Worm (Caenorhabditis elegans) whole organism, L2 larva: ENCODE data around the gene W07E6.5.
A peak's percentile ranks its signal among the peaks of the same experiment; 100 is the strongest.

Source experiments
- C34F6.9 ChIP-seq: fragments of 150-350 bp; optimal IDR thresholded peaks from 2 replicates; lab custom pipeline; 2014; ENCODE audit warnings: missing biosample characterization, missing genetic modification characterization
- F13H6.1 ChIP-seq: sonication (generic microtip); optimal IDR thresholded peaks from 2 replicates; lab custom pipeline; 2016; ENCODE audit warnings: missing genetic modification characterization, missing compliant biosample characterization
- R02D3.7 ChIP-seq: fragments of 150-350 bp; optimal IDR thresholded peaks from 2 replicates; lab custom pipeline; 2014; ENCODE audit warnings: missing biosample characterization, missing genetic modification characterization
- Y55F3AM.14 ChIP-seq: fragments of 200-800 bp; sonication (Bioruptor generic); optimal IDR thresholded peaks from 2 replicates; lab custom pipeline; 2018; ENCODE audit warnings: mild to moderate bottlenecking, missing genetic modification characterization, missing compliant biosample characterization
- aly-2 ChIP-seq: fragments of 150-350 bp; optimal IDR thresholded peaks from 2 replicates; lab custom pipeline; 2014; ENCODE audit warnings: missing biosample characterization, missing genetic modification characterization
- ama-1 ChIP-seq: fragments of 150-350 bp; optimal IDR thresholded peaks from 2 replicates; lab custom pipeline; 2018; ENCODE audit warnings: inconsistent platforms
- blmp-1 ChIP-seq: sonication (generic microtip); optimal IDR thresholded peaks from 2 replicates; lab custom pipeline; 2017; ENCODE audit warnings: missing genetic modification characterization, mild to moderate bottlenecking, missing compliant biosample characterization, antibody characterized with exemption, moderate library complexity; ENCODE audit not compliant: insufficient read depth
- ceh-16 ChIP-seq: fragments of 150-350 bp; optimal IDR thresholded peaks from 2 replicates; lab custom pipeline; 2014; ENCODE audit warnings: missing biosample characterization, missing genetic modification characterization
- ceh-82 ChIP-seq: fragments of 150-350 bp; optimal IDR thresholded peaks from 2 replicates; lab custom pipeline; 2014; ENCODE audit warnings: missing biosample characterization, missing genetic modification characterization
- crh-2 ChIP-seq: sonication (generic microtip); optimal IDR thresholded peaks from 2 replicates; lab custom pipeline; 2017; ENCODE audit warnings: missing biosample characterization, missing genetic modification characterization
- dmd-4 ChIP-seq: sonication (generic microtip); optimal IDR thresholded peaks from 2 replicates; lab custom pipeline; 2017; ENCODE audit warnings: missing biosample characterization, missing genetic modification characterization
- egl-27 ChIP-seq: sonication (generic microtip); optimal IDR thresholded peaks from 3 replicates; lab custom pipeline; 2017; ENCODE audit warnings: missing biosample characterization, missing genetic modification reagents, missing genetic modification characterization
- elt-1 ChIP-seq: fragments of 150-350 bp; optimal IDR thresholded peaks from 2 replicates; lab custom pipeline; 2014; ENCODE audit warnings: missing biosample characterization, missing genetic modification characterization
- elt-3 ChIP-seq: sonication (generic microtip); optimal IDR thresholded peaks from 2 replicates; lab custom pipeline; 2017; ENCODE audit warnings: missing biosample characterization, missing genetic modification characterization
- fos-1 ChIP-seq: fragments of 150-350 bp; optimal IDR thresholded peaks from 2 replicates; lab custom pipeline; 2014; ENCODE audit warnings: missing biosample characterization, missing genetic modification characterization
- gmeb-1 ChIP-seq: fragments of 150-350 bp; optimal IDR thresholded peaks from 2 replicates; lab custom pipeline; 2014; ENCODE audit warnings: missing biosample characterization, missing genetic modification characterization
- lin-11 ChIP-seq: fragments of 150-350 bp; sonication (generic microtip); optimal IDR thresholded peaks from 2 replicates; lab custom pipeline; 2014; ENCODE audit warnings: missing biosample characterization, missing genetic modification characterization, inconsistent platforms, mixed read lengths
- lin-13 ChIP-seq: fragments of 150-350 bp; optimal IDR thresholded peaks from 2 replicates; lab custom pipeline; 2014; ENCODE audit warnings: missing biosample characterization, missing genetic modification reagents, missing genetic modification characterization
- lsy-2 ChIP-seq, 2 experiments: fragments of 150-350 bp in 1 of 2; sonication (generic microtip) in 1 of 2; optimal IDR thresholded peaks; 2 replicates each; lab custom pipeline; 2014 to 2017; ENCODE audit warnings: missing biosample characterization in 2 of 2, missing genetic modification characterization in 2 of 2
- mab-5 ChIP-seq: fragments of 150-350 bp; optimal IDR thresholded peaks from 2 replicates; lab custom pipeline; 2014; ENCODE audit warnings: missing biosample characterization, missing genetic modification characterization
- mbf-1 ChIP-seq: sonication (generic microtip); optimal IDR thresholded peaks from 2 replicates; lab custom pipeline; 2017; ENCODE audit warnings: missing biosample characterization, missing genetic modification characterization
- mdl-1 ChIP-seq, 2 experiments: fragments of 150-350 bp in 1 of 2; sonication (generic microtip) in 1 of 2; optimal IDR thresholded peaks; 2 replicates each; lab custom pipeline; 2017; ENCODE audit warnings: missing biosample characterization in 2 of 2, missing genetic modification characterization in 2 of 2
- nhr-10 ChIP-seq: sonication (generic microtip); optimal IDR thresholded peaks from 2 replicates; lab custom pipeline; 2017; ENCODE audit warnings: missing biosample characterization, missing genetic modification characterization
- nhr-12 ChIP-seq: fragments of 150-350 bp; optimal IDR thresholded peaks from 2 replicates; lab custom pipeline; 2014; ENCODE audit warnings: missing biosample characterization, missing genetic modification characterization
- nhr-129 ChIP-seq: fragments of 150-350 bp; optimal IDR thresholded peaks from 2 replicates; lab custom pipeline; 2014; ENCODE audit warnings: missing biosample characterization, missing genetic modification characterization
- nhr-21 ChIP-seq: fragments of 150-350 bp; optimal IDR thresholded peaks from 2 replicates; lab custom pipeline; 2014; ENCODE audit warnings: missing biosample characterization, missing genetic modification characterization
- nhr-23 ChIP-seq: fragments of 150-350 bp; optimal IDR thresholded peaks from 2 replicates; lab custom pipeline; 2014; ENCODE audit warnings: missing biosample characterization, missing genetic modification reagents, missing genetic modification characterization
- nhr-237 ChIP-seq: fragments of 150-350 bp; optimal IDR thresholded peaks from 2 replicates; lab custom pipeline; 2014; ENCODE audit warnings: missing biosample characterization, missing genetic modification characterization
- nhr-25 ChIP-seq: fragments of 150-350 bp; sonication (generic microtip); optimal IDR thresholded peaks from 3 replicates; lab custom pipeline; 2014; ENCODE audit warnings: missing biosample characterization, missing genetic modification characterization
- nhr-6 ChIP-seq: fragments of 150-350 bp; optimal IDR thresholded peaks from 2 replicates; lab custom pipeline; 2014; ENCODE audit warnings: missing biosample characterization, missing genetic modification characterization
- nhr-77 ChIP-seq: fragments of 150-350 bp; optimal IDR thresholded peaks from 2 replicates; lab custom pipeline; 2014; ENCODE audit warnings: missing biosample characterization, missing genetic modification characterization
- peb-1 ChIP-seq: fragments of 150-350 bp; optimal IDR thresholded peaks from 2 replicates; lab custom pipeline; 2014; ENCODE audit warnings: missing biosample characterization, missing genetic modification characterization
- skn-1 ChIP-seq: sonication (generic microtip); optimal IDR thresholded peaks from 2 replicates; lab custom pipeline; 2017; ENCODE audit warnings: missing biosample characterization, missing genetic modification characterization
- sma-3 ChIP-seq: sonication (generic microtip); optimal IDR thresholded peaks from 2 replicates; lab custom pipeline; 2016; ENCODE audit warnings: missing genetic modification reagents, missing genetic modification characterization, missing compliant biosample characterization
- unc-39 ChIP-seq: fragments of 150-350 bp; optimal IDR thresholded peaks from 2 replicates; lab custom pipeline; 2014; ENCODE audit warnings: missing biosample characterization, missing genetic modification characterization
- unc-55 ChIP-seq: fragments of 150-350 bp; sonication (generic microtip); optimal IDR thresholded peaks from 3 replicates; lab custom pipeline; 2014; ENCODE audit warnings: missing biosample characterization, missing genetic modification reagents, missing genetic modification characterization
- unc-62 ChIP-seq: fragments of 150-350 bp; optimal IDR thresholded peaks from 2 replicates; lab custom pipeline; 2014; ENCODE audit warnings: missing biosample characterization, missing genetic modification reagents, missing genetic modification characterization
- zag-1 ChIP-seq: fragments of 150-350 bp; optimal IDR thresholded peaks from 2 replicates; lab custom pipeline; 2014; ENCODE audit warnings: missing biosample characterization, missing genetic modification characterization
- ztf-11 ChIP-seq: sonication (generic microtip); optimal IDR thresholded peaks from 2 replicates; lab custom pipeline; 2017; ENCODE audit warnings: missing biosample characterization, missing genetic modification characterization

Gene W07E6.5

ce11 chrII:461297-461696, 12.0 kb upstream of the W07E6.5 start:
- TF ChIP-seq lsy-2 (tag; optimal IDR thresholded peaks at IDR 0.05; lab: Kevin White, UChicago) (peak; percentile 45 to 68), fos-1 (tag; lab: Kevin White, UChicago) (no peak)

- TF ChIP-seq dmd-4 (tag; lab: Kevin White, UChicago) (no peak), mab-5 (tag; lab: Kevin White, UChicago) (no peak), nhr-21 (tag; lab: Kevin White, UChicago) (no peak), Y55F3AM.14 (GFP tag; lab: Kevin White, UChicago) (no peak), gmeb-1 (no peak), nhr-77 (no peak), peb-1 (no peak), unc-55 (no peak), lsy-2 (tag; optimal IDR thresholded peaks at IDR 0.05; lab: Kevin White, UChicago) (no peak), elt-1 (tag; lab: Kevin White, UChicago) (no peak), skn-1 (no peak), nhr-25 (no peak), sma-3 (GFP tag; lab: Kevin White, UChicago) (no peak), zag-1 (tag; lab: Kevin White, UChicago) (no peak), nhr-23 (tag; lab: Kevin White, UChicago) (no peak), unc-62 (GFP tag; lab: Kevin White, UChicago) (no peak), mbf-1 (tag; lab: Kevin White, UChicago) (no peak), C34F6.9 (tag; lab: Kevin White, UChicago) (no peak), lin-11 (tag; lab: Kevin White, UChicago) (no peak)
These were observed 6.0 kb upstream of the W07E6.5 start, which contains the start of gene nfyb-1 for ce11 chrII:467265-467664. Gene nfyb-1, minus strand, starts transcription at chrII:467365.

ce11 chrII:470375-470774, 2.9 kb upstream of the W07E6.5 start, which contains the start of gene tomm-22:
Gene tomm-22, minus strand, starts transcription at chrII:470475.
- TF ChIP-seq mbf-1 (tag; lab: Kevin White, UChicago) = no peak
- TF ChIP-seq skn-1 = no peak
- no peak for TF ChIP-seq lsy-2 (tag; optimal IDR thresholded peaks at IDR 0.05; lab: Kevin White, UChicago)
- no peak for TF ChIP-seq Y55F3AM.14 (GFP tag; lab: Kevin White, UChicago)
- no peak for TF ChIP-seq aly-2 (tag; lab: Kevin White, UChicago)
- no peak for TF ChIP-seq nhr-21 (tag; lab: Kevin White, UChicago)
- TF ChIP-seq sma-3 (GFP tag; lab: Kevin White, UChicago) = no peak
- no peak for TF ChIP-seq elt-3 (tag; lab: Kevin White, UChicago)
- TF ChIP-seq ceh-16 (tag; lab: Kevin White, UChicago) = no peak
- TF ChIP-seq unc-39 (tag; lab: Kevin White, UChicago) = no peak
- no peak for TF ChIP-seq nhr-237 (tag; lab: Kevin White, UChicago)
- no peak for TF ChIP-seq nhr-23 (tag; lab: Kevin White, UChicago)
- no peak for TF ChIP-seq zag-1 (tag; lab: Kevin White, UChicago)
- TF ChIP-seq nhr-77 = no peak
- no peak for TF ChIP-seq nhr-129 (tag; lab: Kevin White, UChicago)
- no peak for TF ChIP-seq peb-1
- no peak for TF ChIP-seq ceh-82
- TF ChIP-seq, all 48 proteins: peak for 0

ce11 chrII:475312-475711, 2.0 kb downstream of the W07E6.5 start:
- TF ChIP-seq lsy-2 (tag; optimal IDR thresholded peaks at IDR 0.05; lab: Kevin White, UChicago) (no peak), sma-3 (GFP tag; lab: Kevin White, UChicago) (no peak), crh-2 (no peak), ztf-11 (no peak), fos-1 (tag; lab: Kevin White, UChicago) (no peak), lin-11 (tag; lab: Kevin White, UChicago) (no peak), mbf-1 (tag; lab: Kevin White, UChicago) (no peak), ama-1 (lab: Kevin White, UChicago) (no peak), peb-1 (no peak), unc-62 (GFP tag; lab: Kevin White, UChicago) (no peak), ceh-16 (tag; lab: Kevin White, UChicago) (no peak), C34F6.9 (tag; lab: Kevin White, UChicago) (no peak), nhr-6 (tag; lab: Kevin White, UChicago) (no peak), mdl-1 (tag; optimal IDR thresholded peaks at IDR 0.05; lab: Kevin White, UChicago) (no peak), Y55F3AM.14 (GFP tag; lab: Kevin White, UChicago) (no peak), nhr-237 (tag; lab: Kevin White, UChicago) (no peak)

- no peak for TF ChIP-seq nhr-23 (tag; lab: Kevin White, UChicago)
- TF ChIP-seq egl-27 (tag; lab: Kevin White, UChicago) = no peak
- peak; percentile 25 for TF ChIP-seq lin-11 (tag; lab: Kevin White, UChicago)
- no peak for TF ChIP-seq nhr-77
- peak; percentile 34 for TF ChIP-seq fos-1 (tag; lab: Kevin White, UChicago)
- TF ChIP-seq mab-5 (tag; lab: Kevin White, UChicago) = no peak
- TF ChIP-seq dmd-4 (tag; lab: Kevin White, UChicago) = no peak
- no peak for TF ChIP-seq Y55F3AM.14 (GFP tag; lab: Kevin White, UChicago)
- peak; percentile 27 for TF ChIP-seq sma-3 (GFP tag; lab: Kevin White, UChicago)
- TF ChIP-seq aly-2 (tag; lab: Kevin White, UChicago) = no peak
- peak; percentile 75 for TF ChIP-seq unc-55
- TF ChIP-seq nhr-12 (tag; lab: Kevin White, UChicago) = no peak
- no peak for TF ChIP-seq ama-1 (lab: Kevin White, UChicago)
- TF ChIP-seq mdl-1 (tag; optimal IDR thresholded peaks at IDR 0.05; lab: Kevin White, UChicago) = no peak
- no peak for TF ChIP-seq ceh-82
- TF ChIP-seq blmp-1 = no peak
- no peak for TF ChIP-seq skn-1
- TF ChIP-seq F13H6.1 (tag; lab: Kevin White, UChicago) = peak; percentile 35
- TF ChIP-seq unc-62 (GFP tag; lab: Kevin White, UChicago) = no peak
- TF ChIP-seq R02D3.7 = no peak
- TF ChIP-seq elt-1 (tag; lab: Kevin White, UChicago) = no peak
- TF ChIP-seq zag-1 (tag; lab: Kevin White, UChicago) = no peak
- no peak for TF ChIP-seq nhr-6 (tag; lab: Kevin White, UChicago)
- no peak for TF ChIP-seq nhr-10 (tag; lab: Kevin White, UChicago)
- peak; percentile 46 for TF ChIP-seq nhr-129 (tag; lab: Kevin White, UChicago)
- TF ChIP-seq peb-1 = no peak
- peak; percentile 32 for TF ChIP-seq lin-13
These were observed 2.7 kb downstream of the W07E6.5 start, which contains the start of gene nsun-1 for ce11 chrII:475890-476420. Gene nsun-1, minus strand, starts transcription at chrII:475940.
